Fruit fly (Drosophila melanogaster): ENCODE data around the gene UBL3.

The UBL3 gene

DNA sequence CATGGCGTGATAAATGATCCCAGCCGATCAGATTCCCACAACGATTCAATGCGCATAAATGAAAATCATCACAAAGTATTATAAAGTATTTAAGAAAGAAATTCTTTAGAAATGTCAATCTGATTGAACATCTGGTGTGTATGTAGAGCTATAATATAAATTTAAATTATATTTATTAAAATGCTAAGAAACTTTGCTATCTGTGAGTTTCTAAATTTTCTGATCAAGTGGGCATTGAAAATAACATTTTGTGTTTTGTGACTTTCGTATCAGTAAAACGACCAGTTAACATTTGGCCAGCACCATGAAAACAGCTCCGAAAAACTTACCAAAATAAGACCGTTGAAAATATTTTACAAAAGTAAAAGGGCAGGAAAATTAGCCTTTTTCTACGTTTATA, 15.4 kb downstream of the UBL3 start, which contains the start of gene CG8565:
CG8565 (plus strand) TSS at position 301 of the 400 bp plus-strand sequence.
- TF ChIP-seq ttk (optimal IDR thresholded peaks at IDR 0.05) (no peak), psq (optimal IDR thresholded peaks at IDR 0.05) (no peak), insv (optimal IDR thresholded peaks at IDR 0.05) (no peak), Sin3A (optimal IDR thresholded peaks at IDR 0.05) (no peak), Myc (optimal IDR thresholded peaks at IDR 0.05) (no peak), h (optimal IDR thresholded peaks at IDR 0.05) (no peak)

DNA sequence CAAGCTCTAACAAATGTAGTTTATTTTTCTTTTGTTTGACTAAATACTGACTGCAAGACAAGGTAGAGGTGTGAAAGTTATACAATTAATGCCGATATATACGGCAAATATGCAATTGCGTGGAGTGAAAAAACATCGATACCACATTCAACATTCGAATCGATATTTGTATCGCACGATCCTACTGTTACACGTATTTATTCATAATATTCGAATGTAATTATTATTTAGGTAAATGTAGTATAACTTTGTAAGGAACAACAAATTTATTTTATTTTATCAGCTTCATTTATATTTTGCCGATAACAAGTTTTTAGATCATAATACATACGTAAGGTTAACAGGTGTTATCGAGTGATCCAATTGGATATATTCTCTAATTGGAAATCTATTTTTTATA, 17.6 kb downstream of the UBL3 start, which contains the start of gene Chc:
Chc (minus strand) TSS at position 98 of the 400 bp plus-strand sequence.
- TF ChIP-seq Sin3A (optimal IDR thresholded peaks at IDR 0.05) (no peak), psq (optimal IDR thresholded peaks at IDR 0.05) (no peak), ttk (optimal IDR thresholded peaks at IDR 0.05) (no peak), insv (optimal IDR thresholded peaks at IDR 0.05) (no peak), Myc (optimal IDR thresholded peaks at IDR 0.05) (no peak), h (optimal IDR thresholded peaks at IDR 0.05) (no peak)

DNA sequence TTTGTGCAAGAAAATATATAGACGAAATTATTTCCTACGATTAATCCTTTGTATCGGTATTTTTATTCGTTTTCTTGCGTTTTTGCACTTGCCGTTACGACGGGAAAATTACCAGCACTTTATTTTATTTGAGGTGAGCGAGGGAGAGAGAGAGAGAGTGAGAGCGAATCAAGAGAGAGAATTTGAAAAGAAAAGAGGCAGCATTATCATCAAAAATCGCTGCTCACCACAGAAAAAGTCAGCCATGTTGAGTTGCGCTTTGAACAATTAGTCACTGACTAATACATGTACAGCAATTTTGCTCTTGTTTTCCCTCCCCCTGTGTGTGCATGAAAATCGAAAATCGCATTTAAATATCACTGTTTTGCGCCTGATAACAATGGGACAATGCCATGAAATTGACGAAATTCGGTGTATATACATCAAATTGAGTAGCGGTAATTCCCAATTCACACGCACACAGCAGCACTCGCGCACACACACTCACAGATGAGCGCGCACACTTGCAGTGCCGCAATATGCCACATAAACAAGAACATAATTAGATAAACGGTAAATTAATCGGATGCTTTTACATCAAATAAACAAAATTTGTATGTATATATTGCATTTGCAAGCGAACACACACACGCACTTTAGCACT, 18.3 kb downstream of the UBL3 start:
- TF ChIP-seq h (optimal IDR thresholded peaks at IDR 0.05) (no peak), ttk (optimal IDR thresholded peaks at IDR 0.05) (no peak), Sin3A (optimal IDR thresholded peaks at IDR 0.05) (no peak), insv (optimal IDR thresholded peaks at IDR 0.05) (no peak), Myc (optimal IDR thresholded peaks at IDR 0.05) (no peak)

DNA sequence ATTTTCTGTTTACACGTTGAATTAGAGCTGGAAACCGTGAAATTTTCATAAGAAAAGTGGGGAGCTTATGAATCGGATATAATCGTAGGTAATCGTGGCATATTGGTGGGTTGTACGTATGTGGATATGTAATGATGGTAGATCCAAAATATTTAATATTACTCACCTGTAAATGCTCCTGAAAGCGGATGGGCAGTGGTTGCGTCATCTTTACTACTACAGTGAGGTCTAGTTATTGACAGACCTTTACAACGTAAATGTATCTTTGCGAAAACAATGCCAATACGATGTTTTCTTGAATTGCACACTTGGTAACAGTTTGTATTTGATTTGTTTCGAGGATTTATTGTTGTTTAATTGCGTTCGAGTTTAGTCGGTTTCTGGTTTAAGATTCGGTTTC, 19.0 kb downstream of the UBL3 start:
- TF ChIP-seq psq (optimal IDR thresholded peaks at IDR 0.05) (no peak), h (optimal IDR thresholded peaks at IDR 0.05) (no peak), Myc (optimal IDR thresholded peaks at IDR 0.05) (no peak), Sin3A (optimal IDR thresholded peaks at IDR 0.05) (no peak), insv (optimal IDR thresholded peaks at IDR 0.05) (no peak), ttk (optimal IDR thresholded peaks at IDR 0.05) (no peak)

DNA sequence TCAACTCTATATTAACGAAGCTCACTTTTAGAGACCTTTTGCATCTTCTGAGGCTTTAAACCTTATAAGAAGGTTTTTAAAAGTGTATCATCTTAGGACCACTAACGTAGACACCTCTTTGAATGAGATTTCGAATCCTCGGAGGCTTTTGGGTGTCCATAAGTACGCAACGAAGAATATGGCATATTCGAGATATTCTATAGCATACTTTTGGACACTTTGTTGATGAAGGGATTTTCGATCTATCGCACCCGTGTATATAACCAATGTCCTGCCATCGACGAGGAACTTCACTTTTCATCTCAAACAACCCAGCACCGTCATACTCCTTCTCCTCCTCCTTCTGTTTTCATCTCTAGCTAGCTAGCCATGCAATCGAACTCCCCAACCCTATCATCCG, 30.6 kb downstream of the UBL3 start:
- TF ChIP-seq psq (optimal IDR thresholded peaks at IDR 0.05) (no peak), Sin3A (optimal IDR thresholded peaks at IDR 0.05) (no peak), h (optimal IDR thresholded peaks at IDR 0.05) (no peak), ttk (optimal IDR thresholded peaks at IDR 0.05) (no peak), Myc (optimal IDR thresholded peaks at IDR 0.05) (no peak), insv (optimal IDR thresholded peaks at IDR 0.05) (no peak)

DNA sequence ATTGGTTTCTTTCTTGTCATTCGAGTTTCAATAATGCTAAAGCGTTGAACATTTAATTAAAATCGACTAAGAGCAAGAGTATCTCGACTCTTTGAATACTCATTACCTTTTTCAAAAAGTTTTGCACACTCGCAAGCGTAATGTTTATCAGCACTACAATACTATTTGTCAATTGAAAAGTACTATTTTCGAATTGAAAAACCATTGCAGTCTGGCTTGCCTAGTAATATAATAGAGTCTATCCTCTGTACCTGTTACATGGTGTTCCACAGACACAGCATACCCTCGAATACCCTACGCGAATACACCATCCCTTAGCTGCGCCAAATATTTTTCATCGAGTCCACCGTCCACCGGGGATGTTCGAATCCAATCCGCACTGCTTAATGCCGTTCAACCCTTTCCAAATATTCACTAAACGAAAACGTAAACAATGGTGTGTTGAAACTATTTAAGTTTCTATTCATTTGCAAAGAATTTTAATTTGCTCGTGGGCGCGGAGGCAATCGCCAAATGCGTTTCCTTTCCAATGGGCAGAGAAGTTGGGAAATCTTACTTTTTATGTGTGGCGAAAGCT, 34.3 kb downstream of the UBL3 start:
- TF ChIP-seq ttk (optimal IDR thresholded peaks at IDR 0.05), result no peak
- no peak for TF ChIP-seq psq (optimal IDR thresholded peaks at IDR 0.05)
- TF ChIP-seq Myc (optimal IDR thresholded peaks at IDR 0.05), result no peak
- no peak for TF ChIP-seq insv (optimal IDR thresholded peaks at IDR 0.05)
- no peak for TF ChIP-seq h (optimal IDR thresholded peaks at IDR 0.05)
- no peak for TF ChIP-seq Sin3A (optimal IDR thresholded peaks at IDR 0.05)

DNA sequence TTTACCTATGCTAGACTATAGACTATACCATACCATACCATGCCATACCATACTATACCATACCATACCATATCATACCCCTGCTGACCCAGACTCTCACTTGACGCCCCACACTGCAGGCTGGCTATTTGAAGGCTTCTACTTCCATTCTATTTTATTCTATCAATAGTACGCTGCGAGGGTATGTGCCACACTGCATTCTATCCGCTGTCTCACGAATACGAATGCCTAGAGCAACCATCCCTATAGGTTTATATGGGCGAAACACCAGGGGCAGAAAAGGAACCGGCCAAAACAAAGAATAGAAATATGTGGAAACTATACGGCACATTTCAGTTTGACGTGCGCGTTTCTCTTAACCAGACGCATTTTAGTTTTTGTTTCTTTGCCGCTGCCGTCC, 35.2 kb downstream of the UBL3 start:
- TF ChIP-seq insv (optimal IDR thresholded peaks at IDR 0.05), result no peak
- no peak for TF ChIP-seq h (optimal IDR thresholded peaks at IDR 0.05)
- no peak for TF ChIP-seq ttk (optimal IDR thresholded peaks at IDR 0.05)
- no peak for TF ChIP-seq psq (optimal IDR thresholded peaks at IDR 0.05)
- TF ChIP-seq Myc (optimal IDR thresholded peaks at IDR 0.05), result no peak
- no peak for TF ChIP-seq Sin3A (optimal IDR thresholded peaks at IDR 0.05)

DNA sequence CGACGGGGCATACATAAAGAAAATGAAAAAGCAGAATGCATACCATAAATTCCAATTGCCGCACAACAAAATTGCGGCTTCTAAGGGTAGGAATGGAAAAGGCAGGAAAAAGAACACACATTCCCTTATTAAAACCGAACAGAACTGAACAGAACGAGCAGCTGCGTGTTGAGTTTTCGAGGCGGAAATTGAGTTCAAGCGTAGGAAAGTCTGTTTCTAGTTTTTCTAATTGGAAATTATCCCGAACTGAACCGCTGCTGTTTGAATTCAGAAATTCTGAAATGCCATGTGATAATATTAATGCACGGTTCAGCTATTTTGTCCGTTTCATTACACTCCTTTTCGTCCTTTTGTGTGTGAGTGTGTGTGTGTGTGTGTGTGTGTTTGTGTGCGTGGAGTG, 36.1 kb downstream of the UBL3 start:
- TF ChIP-seq ttk (optimal IDR thresholded peaks at IDR 0.05), result no peak
- TF ChIP-seq insv (optimal IDR thresholded peaks at IDR 0.05), result no peak
- TF ChIP-seq Myc (optimal IDR thresholded peaks at IDR 0.05), result no peak

DNA sequence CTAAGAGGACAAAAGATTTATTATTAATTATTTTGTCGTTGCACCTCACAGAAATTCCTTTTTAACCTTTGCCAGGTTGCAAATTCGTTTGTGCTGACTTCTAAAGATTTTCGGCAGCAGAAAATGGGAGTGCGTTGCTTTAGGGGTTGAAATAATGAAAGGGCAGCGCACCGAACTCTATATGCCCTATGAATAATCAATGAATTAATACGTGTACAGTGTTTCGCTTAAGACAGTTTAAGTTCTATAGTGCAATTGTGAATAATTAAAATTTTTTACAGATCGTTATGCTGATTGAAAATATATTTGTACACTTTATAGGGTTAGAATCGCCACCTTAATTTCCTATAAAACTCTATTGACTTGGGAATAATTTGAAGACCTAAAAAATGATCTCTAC, 36.8 kb downstream of the UBL3 start:
- TF ChIP-seq Sin3A (optimal IDR thresholded peaks at IDR 0.05), result no peak
- no peak for TF ChIP-seq insv (optimal IDR thresholded peaks at IDR 0.05)
- no peak for TF ChIP-seq h (optimal IDR thresholded peaks at IDR 0.05)
- TF ChIP-seq psq (optimal IDR thresholded peaks at IDR 0.05), result no peak
- TF ChIP-seq Myc (optimal IDR thresholded peaks at IDR 0.05), result no peak
- TF ChIP-seq ttk (optimal IDR thresholded peaks at IDR 0.05), result no peak

DNA sequence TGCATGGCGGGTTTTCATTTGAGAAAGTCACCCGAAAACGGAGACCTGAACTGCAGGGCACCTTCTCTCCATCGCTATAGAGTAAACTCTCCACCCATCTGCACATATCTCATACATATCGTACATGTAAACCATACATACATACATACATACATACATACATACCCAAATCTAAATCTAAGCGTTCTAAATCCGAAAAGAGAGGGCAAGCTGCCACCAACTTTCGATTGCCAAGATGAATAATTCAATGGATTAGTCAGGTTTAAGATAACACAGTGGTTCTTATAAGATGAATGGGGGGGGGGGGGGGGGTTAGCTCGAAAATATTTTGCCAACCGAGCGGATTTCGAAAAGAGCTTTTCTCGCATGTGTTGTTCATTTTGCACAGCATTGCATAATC, 38.5 kb downstream of the UBL3 start:
- TF ChIP-seq Myc (optimal IDR thresholded peaks at IDR 0.05) (no peak), Sin3A (optimal IDR thresholded peaks at IDR 0.05) (no peak), ttk (optimal IDR thresholded peaks at IDR 0.05) (no peak), insv (optimal IDR thresholded peaks at IDR 0.05) (no peak), h (optimal IDR thresholded peaks at IDR 0.05) (no peak), psq (optimal IDR thresholded peaks at IDR 0.05) (no peak)

DNA sequence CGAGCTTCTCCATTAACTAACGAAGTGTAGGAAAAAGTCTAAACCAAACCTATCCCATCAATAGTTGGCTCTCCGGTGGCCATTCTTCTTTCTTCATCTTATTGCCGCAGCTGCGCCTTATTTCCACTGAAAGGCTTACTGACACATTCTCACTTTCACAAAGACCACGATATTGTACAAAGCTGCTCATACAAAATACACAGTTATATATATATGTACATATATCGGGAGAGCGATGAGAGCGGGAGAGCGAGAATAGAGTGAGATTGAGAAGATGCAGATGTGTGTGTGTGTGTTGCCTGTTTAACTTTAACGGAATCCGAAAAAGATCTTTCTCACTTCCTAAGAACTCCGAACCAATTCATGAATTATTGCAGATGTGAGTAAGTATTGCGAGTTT, 39.8 kb downstream of the UBL3 start:
- TF ChIP-seq Myc (optimal IDR thresholded peaks at IDR 0.05) (no peak), insv (optimal IDR thresholded peaks at IDR 0.05) (no peak), psq (optimal IDR thresholded peaks at IDR 0.05) (no peak), Sin3A (optimal IDR thresholded peaks at IDR 0.05) (no peak), ttk (optimal IDR thresholded peaks at IDR 0.05) (no peak), h (optimal IDR thresholded peaks at IDR 0.05) (no peak)

DNA sequence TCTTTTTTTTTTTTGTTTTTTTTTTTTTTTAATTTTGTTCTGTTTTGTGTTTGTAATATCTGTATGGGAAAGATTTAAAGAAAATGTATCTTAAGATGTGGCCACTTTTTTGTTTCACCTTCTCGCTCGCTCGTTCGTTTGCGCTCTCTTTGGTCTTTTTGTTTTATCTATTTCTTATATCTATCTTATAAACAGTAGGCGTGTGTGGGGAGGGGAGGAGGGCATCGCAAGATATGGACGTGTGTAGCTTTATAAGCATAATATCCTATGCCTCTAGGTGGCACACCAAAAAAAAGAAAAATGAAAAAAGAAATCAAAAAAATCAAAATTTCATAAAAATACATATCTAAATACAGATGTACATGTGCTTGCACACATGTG, 40.4 kb downstream of the UBL3 start:
- TF ChIP-seq ttk (optimal IDR thresholded peaks at IDR 0.05) (no peak), psq (optimal IDR thresholded peaks at IDR 0.05) (no peak), Myc (optimal IDR thresholded peaks at IDR 0.05) (no peak), Sin3A (optimal IDR thresholded peaks at IDR 0.05) (no peak), insv (optimal IDR thresholded peaks at IDR 0.05) (no peak), h (optimal IDR thresholded peaks at IDR 0.05) (no peak)

Data from Kc167 (cell line).